Worm (Caenorhabditis elegans) whole organism, L4 larva: Measurements from ENCODE around the gene srsx-14.

Source experiments
- F10B5.3 ChIP-seq: sonication (generic microtip); optimal IDR thresholded peaks from 2 replicates; lab custom pipeline; 2016; ENCODE audit warnings: mild to moderate bottlenecking, missing genetic modification characterization, missing compliant biosample characterization
- F26F4.8 ChIP-seq: fragments of 200-800 bp; sonication (Bioruptor generic); conservative IDR thresholded peaks from 2 replicates; pipeline ENCODE4 v1.3.6; 2022; ENCODE audit warnings: missing genetic modification characterization, missing compliant biosample characterization
- T26A8.4 ChIP-seq: fragments of 200-800 bp; sonication (Bioruptor generic); IDR thresholded peaks from 2 replicates; pipeline ENCODE4 v1.3.6; 2022; ENCODE audit warnings: missing genetic modification characterization, missing compliant biosample characterization
- Y48G9A.11 ChIP-seq: fragments of 200-800 bp; sonication (Bioruptor generic); IDR thresholded peaks from 2 replicates; pipeline ENCODE4 v1.3.6; 2022; ENCODE audit warnings: missing genetic modification reagents, missing genetic modification characterization, missing compliant biosample characterization
- aha-1 ChIP-seq: fragments of 150-350 bp; peaks from one replicate; lab custom pipeline; 2014; ENCODE audit warnings: missing biosample characterization, missing genetic modification characterization
- aly-2 ChIP-seq: sonication (generic microtip); optimal IDR thresholded peaks from 2 replicates; lab custom pipeline; 2018; ENCODE audit warnings: missing biosample characterization, missing genetic modification characterization
- arid-1 ChIP-seq: fragments of 200-800 bp; sonication (Bioruptor generic); conservative IDR thresholded peaks from 2 replicates; pipeline ENCODE4 v1.3.6; 2022; ENCODE audit warnings: missing genetic modification reagents, missing genetic modification characterization, missing compliant biosample characterization
- ceh-28 ChIP-seq: fragments of 150-350 bp; optimal IDR thresholded peaks from 2 replicates; lab custom pipeline; 2014; ENCODE audit warnings: missing biosample characterization, missing genetic modification reagents, missing genetic modification characterization
- ctbp-1 ChIP-seq: fragments of 200-800 bp; sonication (Bioruptor generic); IDR thresholded peaks from 2 replicates; pipeline ENCODE4 v1.3.6; 2022; ENCODE audit warnings: missing genetic modification reagents, missing genetic modification characterization, missing compliant biosample characterization
- daf-16 ChIP-seq, 3 experiments: sonication (generic microtip); optimal IDR thresholded peaks; 2 replicates each; lab custom pipeline; 2016 to 2017; ENCODE audit warnings: missing genetic modification characterization in 3 of 3, missing genetic modification reagents in 3 of 3, mild to moderate bottlenecking in 2 of 3, missing compliant biosample characterization in 2 of 3, missing biosample characterization in 1 of 3, moderate library complexity in 1 of 3
- daf-19 ChIP-seq: fragments of 200-800 bp; sonication (Bioruptor generic); conservative IDR thresholded peaks from 2 replicates; pipeline ENCODE4 v1.3.6; 2022; ENCODE audit warnings: missing genetic modification characterization, missing compliant biosample characterization
- dmd-6 ChIP-seq: fragments of 200-800 bp; sonication (Bioruptor generic); IDR thresholded peaks from 2 replicates; pipeline ENCODE4 v1.3.6; 2022; ENCODE audit warnings: missing genetic modification reagents, missing genetic modification characterization, missing compliant biosample characterization
- duxl-1 ChIP-seq: sonication (generic microtip); optimal IDR thresholded peaks from 2 replicates; lab custom pipeline; 2016; ENCODE audit warnings: mild to moderate bottlenecking, missing genetic modification characterization, moderate library complexity, missing compliant biosample characterization; ENCODE audit not compliant: poor library complexity
- dve-1 ChIP-seq: sonication (generic microtip); optimal IDR thresholded peaks from 2 replicates; lab custom pipeline; 2017; ENCODE audit warnings: antibody characterized with exemption, mild to moderate bottlenecking, missing genetic modification characterization, missing compliant biosample characterization; ENCODE audit not compliant: insufficient read depth
- egl-43 ChIP-seq: fragments of 200-800 bp; sonication (Bioruptor generic); IDR thresholded peaks from 2 replicates; pipeline ENCODE4 v1.3.6; 2022; ENCODE audit warnings: missing genetic modification reagents, missing genetic modification characterization, missing compliant biosample characterization
- hif-1 ChIP-seq, 2 experiments: sonication (generic microtip); optimal IDR thresholded peaks; 2 replicates each; lab custom pipeline; 2016 to 2017; ENCODE audit warnings: missing compliant biosample characterization in 2 of 2, missing genetic modification characterization in 2 of 2, missing genetic modification reagents in 2 of 2, missing genotype in 2 of 2, mild to moderate bottlenecking in 1 of 2
- hlh-11 ChIP-seq: fragments of 200-800 bp; sonication (Bioruptor generic); optimal IDR thresholded peaks from 2 replicates; lab custom pipeline; 2018; ENCODE audit warnings: mild to moderate bottlenecking, missing genetic modification characterization, missing compliant biosample characterization
- lin-1 ChIP-seq: fragments of 200-800 bp; sonication (Bioruptor generic); IDR thresholded peaks from 2 replicates; pipeline ENCODE4 v1.3.6; 2022; ENCODE audit warnings: missing genetic modification reagents, missing genetic modification characterization, missing compliant biosample characterization
- lin-15B ChIP-seq: fragments of 150-350 bp; sonication (generic microtip); optimal IDR thresholded peaks from 3 replicates; lab custom pipeline; 2014; ENCODE audit warnings: missing biosample characterization, missing genetic modification characterization
- lin-39 ChIP-seq: fragments of 150-350 bp; optimal IDR thresholded peaks from 2 replicates; lab custom pipeline; 2014; ENCODE audit warnings: missing biosample characterization, missing genetic modification reagents, missing genetic modification characterization
- lir-3 ChIP-seq: sonication (generic microtip); optimal IDR thresholded peaks from 2 replicates; lab custom pipeline; 2016; ENCODE audit warnings: mild to moderate bottlenecking, missing genetic modification characterization, missing compliant biosample characterization
- madf-5 ChIP-seq, 2 experiments: fragments of 200-800 bp; sonication (Bioruptor generic); IDR thresholded peaks; 2 replicates each; pipeline ENCODE4 v1.3.6; 2022; ENCODE audit warnings: missing compliant biosample characterization in 2 of 2, missing genetic modification characterization in 2 of 2
- mdl-1 ChIP-seq, 2 experiments: fragments of 150-350 bp in 1 of 2; sonication (generic microtip) in 1 of 2; optimal IDR thresholded peaks; 2 replicates each; lab custom pipeline; 2014 to 2017; ENCODE audit warnings: missing biosample characterization in 2 of 2, missing genetic modification characterization in 2 of 2
- mdt-29 ChIP-seq: fragments of 200-800 bp; sonication (Bioruptor generic); IDR thresholded peaks from 2 replicates; pipeline ENCODE4 v1.3.6; 2022; ENCODE audit warnings: missing genetic modification reagents, missing genetic modification characterization, missing compliant biosample characterization
- mep-1 ChIP-seq: fragments of 150-350 bp; sonication (generic microtip); optimal IDR thresholded peaks from 3 replicates; lab custom pipeline; 2014; ENCODE audit warnings: missing biosample characterization, missing genetic modification characterization
- mes-2 ChIP-seq: sonication (generic microtip); optimal IDR thresholded peaks from 2 replicates; lab custom pipeline; 2016; ENCODE audit warnings: missing genotype, mild to moderate bottlenecking, missing genetic modification characterization, missing compliant biosample characterization; ENCODE audit not compliant: poor library complexity, severe bottlenecking
- mxl-3 ChIP-seq: fragments of 200-800 bp; sonication (Bioruptor generic); optimal IDR thresholded peaks from 2 replicates; lab custom pipeline; 2018; ENCODE audit warnings: mild to moderate bottlenecking, missing genetic modification characterization, missing compliant biosample characterization
- nhr-10 ChIP-seq: fragments of 150-350 bp; optimal IDR thresholded peaks from 2 replicates; lab custom pipeline; 2014; ENCODE audit warnings: missing biosample characterization, missing genetic modification characterization
- nhr-28 ChIP-seq: fragments of 150-350 bp; optimal IDR thresholded peaks from 2 replicates; lab custom pipeline; 2014; ENCODE audit warnings: missing biosample characterization, missing genetic modification characterization
- nhr-48 ChIP-seq: sonication (generic microtip); optimal IDR thresholded peaks from 2 replicates; lab custom pipeline; 2016; ENCODE audit warnings: mild to moderate bottlenecking, missing genetic modification characterization, missing compliant biosample characterization
- pha-4 ChIP-seq, 2 experiments: fragments of 150-350 bp in 1 of 2; fragments of 200-800 bp in 1 of 2; sonication (Bioruptor generic) in 1 of 2; IDR thresholded peaks in 1 of 2; optimal IDR thresholded peaks in 1 of 2; 2 replicates each; pipeline versions ENCODE4 v1.3.6 to Lab custom; 2014 to 2022; ENCODE audit warnings: missing genetic modification characterization in 2 of 2, missing genetic modification reagents in 2 of 2, missing biosample characterization in 1 of 2, missing compliant biosample characterization in 1 of 2
- pqm-1 ChIP-seq: sonication (generic microtip); optimal IDR thresholded peaks from 2 replicates; lab custom pipeline; 2017; ENCODE audit warnings: missing biosample characterization, missing genetic modification characterization
- sdz-12 ChIP-seq: fragments of 200-800 bp; sonication (Bioruptor generic); optimal IDR thresholded peaks from 2 replicates; lab custom pipeline; 2018; ENCODE audit warnings: mild to moderate bottlenecking, missing genetic modification characterization, missing compliant biosample characterization
- snpc-4 ChIP-seq: fragments of 150-350 bp; optimal IDR thresholded peaks from 2 replicates; lab custom pipeline; 2014; ENCODE audit warnings: missing biosample characterization, missing genetic modification characterization
- spr-1 ChIP-seq: sonication (generic microtip); optimal IDR thresholded peaks from 2 replicates; lab custom pipeline; 2016; ENCODE audit warnings: mild to moderate bottlenecking, missing genetic modification characterization, missing compliant biosample characterization
- spr-3 ChIP-seq: fragments of 200-800 bp; sonication (Bioruptor generic); optimal IDR thresholded peaks from 2 replicates; lab custom pipeline; 2018; ENCODE audit warnings: mild to moderate bottlenecking, missing genetic modification characterization, missing compliant biosample characterization
- unc-39 ChIP-seq: sonication (generic microtip); optimal IDR thresholded peaks from 2 replicates; lab custom pipeline; 2017; ENCODE audit warnings: missing biosample characterization, missing genetic modification characterization
- unc-62 ChIP-seq, 3 experiments: fragments of 150-350 bp in 1 of 3; sonication (generic microtip); optimal IDR thresholded peaks in 2 of 3; peaks in 1 of 3; 1 replicate in 1 of 3; 2 replicates in 2 of 3; lab custom pipeline; 2014 to 2017; ENCODE audit warnings: missing biosample characterization in 3 of 3, missing genetic modification characterization in 3 of 3, missing genetic modification reagents in 3 of 3, missing genotype in 1 of 3
- zip-11 ChIP-seq: fragments of 200-800 bp; sonication (Bioruptor generic); IDR thresholded peaks from 2 replicates; pipeline ENCODE4 v1.3.6; 2022; ENCODE audit warnings: missing genetic modification characterization, missing compliant biosample characterization

The srsx-14 gene

DNA sequence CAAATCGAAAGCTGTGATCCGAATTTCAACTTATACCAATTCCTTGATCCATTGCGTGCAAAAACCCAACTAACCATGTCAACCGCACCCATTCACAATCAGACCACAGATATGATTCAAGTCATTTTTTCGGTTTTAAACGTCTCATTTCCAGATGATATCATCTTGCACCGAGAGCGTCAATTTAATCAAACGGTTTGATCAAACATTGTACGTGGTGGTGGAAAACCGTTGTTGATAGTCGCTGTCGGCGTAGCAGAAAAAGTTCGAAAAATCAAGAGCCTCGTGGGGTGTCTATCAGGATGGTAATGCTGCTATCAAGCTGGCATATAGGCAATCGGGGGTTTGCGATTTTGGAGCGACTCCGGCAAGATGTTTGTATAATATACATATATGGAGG is 31.9 kb upstream of the srsx-14 start:
- TF ChIP-seq sdz-12 (no peak), daf-16 (GFP tag; optimal IDR thresholded peaks at IDR 0.05; lab: Kevin White, UChicago) (no peak), daf-16 (tag; optimal IDR thresholded peaks at IDR 0.05; lab: Kevin White, UChicago) (peak; percentile 48), mdt-29 (GFP tag; lab: Robert Waterston, UW) (0 out of 2 replicates have a peak, but pooled peaks have one; percentile 17), T26A8.4 (GFP tag; lab: Robert Waterston, UW) (no peak), mxl-3 (GFP tag; lab: Kevin White, UChicago) (peak; percentile 12), spr-3 (no peak), mes-2 (tag; lab: Kevin White, UChicago) (peak; percentile 17), madf-5 (GFP tag; IDR thresholded peaks at IDR 0.05; lab: Robert Waterston, UW) (no peak), dmd-6 (peak; percentile 94), F26F4.8 (GFP tag; lab: Robert Waterston, UW) (no peak), hif-1 (tag; optimal IDR thresholded peaks at IDR 0.05; lab: Kevin White, UChicago) (peak in 1 of 2 experiments; percentile 24), unc-39 (no peak), mdl-1 (tag; optimal IDR thresholded peaks at IDR 0.05; lab: Kevin White, UChicago) (peak in 1 of 2 experiments; percentile 6), aha-1 (tag; lab: Kevin White, UChicago) (peak; percentile 37), dve-1 (tag; lab: Kevin White, UChicago) (peak; percentile 23), hlh-11 (peak; percentile 40), lin-15B (tag; lab: Kevin White, UChicago) (no peak), egl-43 (GFP tag; lab: Robert Waterston, UW) (no peak), nhr-48 (tag; lab: Kevin White, UChicago) (peak; percentile 65), Y48G9A.11 (GFP tag; lab: Robert Waterston, UW) (no peak), lin-1 (peak; percentile 50), lir-3 (tag; lab: Kevin White, UChicago) (no peak), snpc-4 (tag; lab: Kevin White, UChicago) (no peak), zip-11 (no peak), duxl-1 (tag; lab: Kevin White, UChicago) (no peak), pqm-1 (peak; percentile 54), aly-2 (no peak), lin-39 (tag; lab: Kevin White, UChicago) (no peak), mep-1 (tag; lab: Kevin White, UChicago) (no peak)

DNA sequence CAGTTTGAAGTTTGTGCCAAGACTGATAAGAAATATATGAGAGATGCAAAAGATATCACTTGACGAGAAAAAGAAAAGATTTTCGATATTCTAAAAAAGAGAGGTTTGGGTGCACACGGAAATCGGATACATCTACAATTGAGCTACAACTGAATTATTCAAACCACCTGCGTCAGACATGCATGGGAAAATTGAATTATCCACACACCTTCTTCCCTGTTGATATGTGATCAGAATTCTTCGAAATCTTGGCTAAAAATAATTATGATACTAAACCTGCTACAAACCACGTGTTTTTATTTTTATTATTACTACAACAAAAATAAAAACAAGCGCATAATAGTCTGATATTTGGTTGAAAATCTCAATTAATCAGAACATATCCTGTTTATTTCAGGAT is 31.3 kb upstream of the srsx-14 start:
- TF ChIP-seq egl-43 (GFP tag; lab: Robert Waterston, UW): no peak
- no peak for TF ChIP-seq spr-1
- TF ChIP-seq mep-1 (tag; lab: Kevin White, UChicago): no peak
- TF ChIP-seq hlh-11: peak; percentile 15
- TF ChIP-seq pha-4 (GFP tag; IDR thresholded peaks at IDR 0.05; lab: Robert Waterston, UW): no peak
- TF ChIP-seq pha-4 (tag; optimal IDR thresholded peaks at IDR 0.05; lab: Kevin White, UChicago): no peak
- TF ChIP-seq nhr-28: peak; percentile 41
- peak in 1 of 2 experiments; percentile 13 for TF ChIP-seq unc-62 (GFP tag; optimal IDR thresholded peaks at IDR 0.05 in 1 of 2; lab: Kevin White, UChicago)
- TF ChIP-seq unc-62 (tag; optimal IDR thresholded peaks at IDR 0.05; lab: Kevin White, UChicago): no peak
- TF ChIP-seq daf-16 (GFP tag; optimal IDR thresholded peaks at IDR 0.05; lab: Kevin White, UChicago): no peak
- TF ChIP-seq daf-16 (tag; optimal IDR thresholded peaks at IDR 0.05; lab: Kevin White, UChicago): peak; percentile 31
- TF ChIP-seq nhr-10 (tag; lab: Kevin White, UChicago): no peak
- no peak for TF ChIP-seq nhr-48 (tag; lab: Kevin White, UChicago)
- TF ChIP-seq ceh-28 (tag; lab: Kevin White, UChicago): no peak
- no peak for TF ChIP-seq F10B5.3 (tag; lab: Kevin White, UChicago)
- no peak for TF ChIP-seq snpc-4 (tag; lab: Kevin White, UChicago)
- TF ChIP-seq arid-1: no peak
- no peak for TF ChIP-seq unc-39
- no peak for TF ChIP-seq ctbp-1
- peak; percentile 36; the same call in 1 of the 2 replicates for TF ChIP-seq dmd-6
- no peak for TF ChIP-seq daf-19 (GFP tag; lab: Robert Waterston, UW)
- TF ChIP-seq sdz-12: no peak
